Fruit fly (Drosophila melanogaster) whole organism, adult: ENCODE results near the gene CG31249.

Experiments
- CG11617 ChIP-seq: fragments of 200-800 bp; sonication (Bioruptor generic); optimal IDR thresholded peaks from 2 replicates; lab custom pipeline; 2017; ENCODE audit warnings: mild to moderate bottlenecking, missing biosample characterization, missing genetic modification reagents, missing genetic modification characterization
- CG12768 ChIP-seq: fragments of 200-800 bp; sonication (Bioruptor generic); optimal IDR thresholded peaks from 2 replicates; lab custom pipeline; 2017; ENCODE audit warnings: missing biosample characterization, missing genetic modification characterization, mild to moderate bottlenecking, moderate library complexity, missing genetic modification reagents
- CG14711 ChIP-seq: fragments of 200-800 bp; sonication (Bioruptor generic); optimal IDR thresholded peaks from 2 replicates; lab custom pipeline; 2018; ENCODE audit warnings: missing biosample characterization, mild to moderate bottlenecking, missing genetic modification characterization, moderate library complexity
- CG1620 ChIP-seq: fragments of 200-800 bp; sonication (Bioruptor generic); optimal IDR thresholded peaks from 2 replicates; lab custom pipeline; 2016; ENCODE audit warnings: missing biosample characterization, missing genetic modification characterization
- CG5204 ChIP-seq: fragments of 200-800 bp; sonication (Bioruptor generic); optimal IDR thresholded peaks from 2 replicates; lab custom pipeline; 2016; ENCODE audit warnings: missing biosample characterization, missing genetic modification characterization
- Clk ChIP-seq: fragments of 200-800 bp; sonication (Bioruptor generic); optimal IDR thresholded peaks from 2 replicates; lab custom pipeline; 2017; ENCODE audit warnings: missing biosample characterization, missing genetic modification characterization
- Mnt ChIP-seq: fragments of 200-800 bp; sonication (Bioruptor generic); optimal IDR thresholded peaks from 2 replicates; lab custom pipeline; 2016; ENCODE audit warnings: missing biosample characterization, mild to moderate bottlenecking, missing genetic modification characterization
- cnc ChIP-seq, 2 experiments: fragments of >200 bp; optimal IDR thresholded peaks; 2 replicates each; lab custom pipeline; 2017
- kay ChIP-seq: fragments of 200-800 bp; sonication (Bioruptor generic); peaks from one replicate; lab custom pipeline; 2016; ENCODE audit warnings: missing biosample characterization, missing genetic modification characterization, borderline replicate concordance
- ovo ChIP-seq: fragments of 200-800 bp; sonication (Bioruptor generic); optimal IDR thresholded peaks from 2 replicates; lab custom pipeline; 2016; ENCODE audit warnings: missing biosample characterization, missing genetic modification characterization
- pad ChIP-seq: fragments of 200-800 bp; sonication (Bioruptor generic); optimal IDR thresholded peaks from 3 replicates; lab custom pipeline; 2017; ENCODE audit warnings: missing biosample characterization, missing genetic modification characterization, mild to moderate bottlenecking, moderate library complexity, missing genetic modification reagents

DNA sequence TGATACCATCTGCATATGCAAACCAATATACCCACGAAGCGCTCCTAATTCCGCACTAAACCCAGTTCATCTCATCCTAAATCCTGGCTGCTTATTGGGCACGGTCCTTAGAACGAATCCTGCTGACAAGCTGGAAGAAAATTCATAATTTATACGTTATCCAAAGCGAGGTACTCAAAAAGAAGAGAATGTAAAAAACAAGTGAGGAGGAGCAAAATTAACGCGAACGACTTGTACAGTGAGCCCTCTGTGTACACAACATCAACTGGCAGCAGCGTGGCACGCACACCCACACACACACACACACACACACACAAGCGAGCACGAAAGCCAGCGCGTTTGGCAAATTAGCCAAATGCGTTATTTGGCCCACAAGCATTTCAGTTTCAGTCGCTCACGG lies 49.4 kb upstream of the CG31249 start, which contains the start of gene TyrRII:
- TF ChIP-seq ovo (GFP tag; lab: Kevin White, UChicago), result no peak
- no peak for TF ChIP-seq cnc (optimal IDR thresholded peaks at IDR 0.05; lab: Kevin White, UChicago)
- no peak for TF ChIP-seq kay (GFP tag; lab: Kevin White, UChicago)
- no peak for TF ChIP-seq CG11617 (GFP tag; lab: Kevin White, UChicago)
- TF ChIP-seq CG1620 (GFP tag; lab: Kevin White, UChicago), result no peak
- TF ChIP-seq pad, result no peak
- no peak for TF ChIP-seq CG12768 (GFP tag; lab: Kevin White, UChicago)
- no peak for TF ChIP-seq Mnt (GFP tag; lab: Kevin White, UChicago)
- TF ChIP-seq Clk (GFP tag; lab: Kevin White, UChicago), result no peak
- TF ChIP-seq CG14711 (tag; lab: Kevin White, UChicago), result no peak
- no peak for TF ChIP-seq CG5204 (GFP tag; lab: Kevin White, UChicago)
